Worm (Caenorhabditis elegans): ENCODE measurements around the gene sru-25.

DNA sequence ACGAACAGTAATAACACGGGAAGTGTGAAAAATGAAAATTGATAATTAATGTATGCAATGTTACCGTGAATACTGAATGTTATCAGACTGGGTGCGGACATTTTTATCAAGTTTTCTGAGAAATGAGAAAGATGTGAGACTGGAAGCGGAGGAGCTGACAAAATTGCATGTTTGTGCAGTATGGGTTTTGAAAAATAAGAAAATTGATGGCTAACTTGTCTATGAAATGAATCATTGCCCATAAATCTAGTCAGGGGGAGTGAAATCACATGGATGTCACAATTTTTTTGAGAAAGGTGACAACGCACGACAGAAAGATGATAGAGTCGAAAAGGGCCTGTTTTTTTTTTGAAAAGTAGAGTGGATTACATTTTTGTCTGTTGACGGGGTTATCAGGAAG is 2.8 kb downstream of the sru-25 start, which contains the start of gene sru-24:
- no peak for TF ChIP-seq sox-2 (GFP tag; IDR thresholded peaks at IDR 0.05)
- TF ChIP-seq C38D4.7 (GFP tag; optimal IDR thresholded peaks at IDR 0.05) = no peak
- TF ChIP-seq elt-2 (tag; optimal IDR thresholded peaks at IDR 0.05) = no peak
- no peak for TF ChIP-seq unc-3 (GFP tag; conservative IDR thresholded peaks at IDR 0.05)
- TF ChIP-seq unc-3 (tag; optimal IDR thresholded peaks at IDR 0.05) = no peak
- TF ChIP-seq ceh-45 (GFP tag; IDR thresholded peaks at IDR 0.05) = no peak
- TF ChIP-seq ama-1 (optimal IDR thresholded peaks at IDR 0.05) = no peak
- no peak for TF ChIP-seq C08G9.2 (tag; optimal IDR thresholded peaks at IDR 0.05)
- no peak for TF ChIP-seq elt-4 (tag; optimal IDR thresholded peaks at IDR 0.05)
- no peak for TF ChIP-seq pqm-1 (tag; optimal IDR thresholded peaks at IDR 0.05)
- TF ChIP-seq nhr-11 (tag; optimal IDR thresholded peaks at IDR 0.05) = no peak
- no peak for TF ChIP-seq tbx-7 (tag; optimal IDR thresholded peaks at IDR 0.05)
- no peak for TF ChIP-seq pros-1 (tag; optimal IDR thresholded peaks at IDR 0.05)
- no peak for TF ChIP-seq ceh-18 (tag; optimal IDR thresholded peaks at IDR 0.05)
- TF ChIP-seq rnt-1 (tag; optimal IDR thresholded peaks at IDR 0.05) = no peak

All from whole organism, late embryonic.